Fruit fly (Drosophila melanogaster) whole organism, embryonic: ENCODE data around the gene CG5254.
A peak's percentile ranks its signal among the peaks of the same experiment; 100 is the strongest.

Source experiments
- Adf1 ChIP-seq: fragments of 200-800 bp; sonication (Bioruptor generic); IDR thresholded peaks from 2 replicates; pipeline ENCODE4 v1.3.6; 2022; ENCODE audit warnings: missing biosample characterization, missing genetic modification characterization
- Antp ChIP-seq: fragments of 200-800 bp; sonication (Bioruptor generic); optimal IDR thresholded peaks from 3 replicates; lab custom pipeline; 2016; ENCODE audit warnings: missing biosample characterization, missing genetic modification characterization
- CG10267 ChIP-seq: fragments of 200-800 bp; sonication (Bioruptor generic); optimal IDR thresholded peaks from 2 replicates; lab custom pipeline; 2018; ENCODE audit warnings: missing biosample characterization, mild to moderate bottlenecking, missing genetic modification characterization, moderate library complexity
- CG10431 ChIP-seq: fragments of 200-800 bp; sonication (Bioruptor generic); optimal IDR thresholded peaks from 3 replicates; lab custom pipeline; 2018; ENCODE audit warnings: missing biosample characterization, mild to moderate bottlenecking, missing genetic modification characterization
- CG11504 ChIP-seq: fragments of 200-800 bp; sonication (Bioruptor generic); optimal IDR thresholded peaks from 3 replicates; lab custom pipeline; 2019; ENCODE audit warnings: missing biosample characterization, mild to moderate bottlenecking, missing genetic modification characterization, moderate library complexity
- CG13287 ChIP-seq: fragments of 200-800 bp; sonication (Bioruptor generic); IDR thresholded peaks from 2 replicates; pipeline ENCODE4 v1.3.6; 2022; ENCODE audit warnings: missing biosample characterization, missing genetic modification characterization; ENCODE audit not compliant: partially characterized antibody
- CG13296 ChIP-seq: fragments of 200-800 bp; sonication (Bioruptor generic); optimal IDR thresholded peaks from 3 replicates; lab custom pipeline; 2018; ENCODE audit warnings: missing biosample characterization, mild to moderate bottlenecking, missing genetic modification characterization
- CG14965 ChIP-seq: fragments of 200-800 bp; sonication (Bioruptor generic); optimal IDR thresholded peaks from 2 replicates; lab custom pipeline; 2016; ENCODE audit warnings: missing biosample characterization, missing genetic modification characterization, borderline replicate concordance
- CG16813 ChIP-seq: fragments of 200-800 bp; sonication (Bioruptor generic); IDR thresholded peaks from 3 replicates; pipeline ENCODE4 v1.3.6; 2022; ENCODE audit warnings: missing biosample characterization, missing genetic modification characterization; ENCODE audit not compliant: partially characterized antibody
- CG18599 ChIP-seq: fragments of 200-800 bp; sonication (Bioruptor generic); optimal IDR thresholded peaks from 3 replicates; lab custom pipeline; 2017; ENCODE audit warnings: missing biosample characterization, missing genetic modification characterization, mild to moderate bottlenecking, moderate library complexity, missing genetic modification reagents
- CG3281 ChIP-seq: fragments of 200-800 bp; sonication (Bioruptor generic); optimal IDR thresholded peaks from 3 replicates; lab custom pipeline; 2017; ENCODE audit warnings: missing biosample characterization, mild to moderate bottlenecking, missing genetic modification characterization
- CG8924 ChIP-seq: fragments of 200-800 bp; optimal IDR thresholded peaks from 3 replicates; lab custom pipeline; 2019; ENCODE audit warnings: missing biosample characterization, mild to moderate bottlenecking, missing genetic modification characterization, moderate library complexity
- Chrac-16 ChIP-seq: fragments of 200-800 bp; sonication (Bioruptor generic); optimal IDR thresholded peaks from 3 replicates; lab custom pipeline; 2016; ENCODE audit warnings: missing biosample characterization, missing genetic modification characterization
- Dbx ChIP-seq: fragments of 200-800 bp; sonication (Bioruptor generic); IDR thresholded peaks from 3 replicates; pipeline ENCODE4 v1.3.6; 2022; ENCODE audit warnings: missing biosample characterization, missing genetic modification characterization
- Dip2 ChIP-seq: fragments of 200-800 bp; sonication (Bioruptor generic); IDR thresholded peaks from 2 replicates; pipeline ENCODE4 v1.3.6; 2022; ENCODE audit warnings: missing biosample characterization, missing genetic modification characterization
- Drgx ChIP-seq: fragments of 200-800 bp; sonication (Bioruptor generic); IDR thresholded peaks from 2 replicates; pipeline ENCODE4 v1.3.6; 2022; ENCODE audit warnings: missing biosample characterization, missing genetic modification characterization
- Elba2 ChIP-seq: fragments of 200-800 bp; sonication (Bioruptor generic); optimal IDR thresholded peaks from 3 replicates; lab custom pipeline; 2016; ENCODE audit warnings: missing biosample characterization, missing genetic modification characterization
- HLH54F ChIP-seq: fragments of 200-800 bp; sonication (Bioruptor generic); optimal IDR thresholded peaks from 3 replicates; lab custom pipeline; 2016; ENCODE audit warnings: missing biosample characterization, missing genetic modification characterization
- HmgZ ChIP-seq: fragments of 200-800 bp; sonication (Bioruptor generic); optimal IDR thresholded peaks from 2 replicates; lab custom pipeline; 2018; ENCODE audit warnings: missing biosample characterization, mild to moderate bottlenecking, missing genetic modification characterization
- Hmr ChIP-seq: fragments of 200-800 bp; sonication (Bioruptor generic); optimal IDR thresholded peaks from 3 replicates; lab custom pipeline; 2017; ENCODE audit warnings: mild to moderate bottlenecking, missing biosample characterization, missing genetic modification reagents, missing genetic modification characterization
- Jarid2 ChIP-seq: fragments of 200-800 bp; sonication (Bioruptor generic); optimal IDR thresholded peaks from 3 replicates; lab custom pipeline; 2017; ENCODE audit warnings: mild to moderate bottlenecking, missing biosample characterization, missing genetic modification reagents, missing genetic modification characterization
- Kr ChIP-seq: fragments of 200-800 bp; sonication (Bioruptor generic); optimal IDR thresholded peaks from 2 replicates; lab custom pipeline; 2017; ENCODE audit warnings: missing biosample characterization, mild to moderate bottlenecking, missing genetic modification characterization
- Mrtf ChIP-seq: fragments of 200-800 bp; sonication (Bioruptor generic); IDR thresholded peaks from 3 replicates; pipeline ENCODE4 v1.3.6; 2022; ENCODE audit warnings: missing biosample characterization, missing genetic modification characterization
- NFAT ChIP-seq: fragments of 200-800 bp; sonication (Bioruptor generic); IDR thresholded peaks from 2 replicates; pipeline ENCODE4 v1.3.6; 2022; ENCODE audit warnings: missing biosample characterization, missing genetic modification characterization
- Nf-YA ChIP-seq: fragments of 200-800 bp; sonication (Bioruptor generic); IDR thresholded peaks from 2 replicates; pipeline ENCODE4 v1.3.6; 2022; ENCODE audit warnings: missing biosample characterization, missing genetic modification characterization
- Pdp1 ChIP-seq, 2 experiments: fragments of 200-800 bp; sonication (Bioruptor generic); optimal IDR thresholded peaks; 3 replicates each; lab custom pipeline; 2016; ENCODE audit warnings: missing biosample characterization in 2 of 2, missing genetic modification characterization in 2 of 2, mild to moderate bottlenecking in 1 of 2, moderate library complexity in 1 of 2
- Side ChIP-seq: fragments of 200-800 bp; sonication (Bioruptor generic); optimal IDR thresholded peaks from 2 replicates; lab custom pipeline; 2016; ENCODE audit warnings: missing biosample characterization, missing genetic modification characterization
- chinmo ChIP-seq: fragments of 200-800 bp; sonication (Bioruptor generic); IDR thresholded peaks from 4 replicates; pipeline ENCODE4 v1.3.6; 2022; ENCODE audit warnings: missing biosample characterization, missing genetic modification characterization; ENCODE audit not compliant: partially characterized antibody
- chm ChIP-seq: fragments of 200-800 bp; sonication (Bioruptor generic); IDR thresholded peaks from 2 replicates; pipeline ENCODE4 v1.3.6; 2022; ENCODE audit warnings: missing biosample characterization, missing genetic modification characterization
- ems ChIP-seq: fragments of 200-800 bp; sonication (Bioruptor generic); optimal IDR thresholded peaks from 3 replicates; lab custom pipeline; 2016; ENCODE audit warnings: missing biosample characterization, missing genetic modification characterization
- gcm ChIP-seq: fragments of 200-800 bp; sonication (Bioruptor generic); optimal IDR thresholded peaks from 2 replicates; lab custom pipeline; 2019; ENCODE audit warnings: missing biosample characterization, mild to moderate bottlenecking, missing genetic modification characterization, moderate library complexity
- gcm2 ChIP-seq: fragments of 200-800 bp; sonication (Bioruptor generic); optimal IDR thresholded peaks from 2 replicates; lab custom pipeline; 2016; ENCODE audit warnings: missing biosample characterization, missing genetic modification characterization
- hb ChIP-seq: fragments of 200-800 bp; sonication (Bioruptor generic); IDR thresholded peaks from 3 replicates; pipeline ENCODE4 v1.3.6; 2022; ENCODE audit warnings: missing biosample characterization, missing genetic modification characterization; ENCODE audit not compliant: partially characterized antibody
- hth ChIP-seq: fragments of >200 bp; optimal IDR thresholded peaks from 2 replicates; lab custom pipeline; 2017; ENCODE audit warnings: inconsistent platforms
- knrl ChIP-seq: fragments of 200-800 bp; sonication (Bioruptor generic); IDR thresholded peaks from 3 replicates; pipeline ENCODE4 v1.3.6; 2022; ENCODE audit warnings: missing biosample characterization, missing genetic modification characterization; ENCODE audit not compliant: partially characterized antibody
- lilli ChIP-seq: fragments of 200-800 bp; sonication (Bioruptor generic); optimal IDR thresholded peaks from 3 replicates; lab custom pipeline; 2016; ENCODE audit warnings: missing biosample characterization, missing genetic modification characterization
- mirr ChIP-seq: fragments of 200-800 bp; sonication (Bioruptor generic); optimal IDR thresholded peaks from 3 replicates; lab custom pipeline; 2018; ENCODE audit warnings: missing biosample characterization, mild to moderate bottlenecking, missing genetic modification characterization
- nom ChIP-seq: fragments of 200-800 bp; sonication (Bioruptor generic); optimal IDR thresholded peaks from 2 replicates; lab custom pipeline; 2017; ENCODE audit warnings: missing biosample characterization, missing genetic modification characterization, mild to moderate bottlenecking, moderate library complexity, missing genetic modification reagents
- phol ChIP-seq: fragments of 200-800 bp; sonication (Bioruptor generic); optimal IDR thresholded peaks from 3 replicates; lab custom pipeline; 2018; ENCODE audit warnings: missing biosample characterization, mild to moderate bottlenecking, missing genetic modification characterization, moderate library complexity
- pros ChIP-seq: fragments of 200-800 bp; sonication (Bioruptor generic); optimal IDR thresholded peaks from 3 replicates; lab custom pipeline; 2019; ENCODE audit warnings: missing biosample characterization, mild to moderate bottlenecking, missing genetic modification characterization, moderate library complexity
- ranshi ChIP-seq: fragments of 200-800 bp; sonication (Bioruptor generic); IDR thresholded peaks from 2 replicates; pipeline ENCODE4 v1.3.6; 2022; ENCODE audit warnings: missing biosample characterization, missing genetic modification characterization
- sd ChIP-seq: fragments of 200-800 bp; sonication (Bioruptor generic); optimal IDR thresholded peaks from 3 replicates; lab custom pipeline; 2018; ENCODE audit warnings: missing biosample characterization, mild to moderate bottlenecking, missing genetic modification characterization, moderate library complexity
- toy ChIP-seq: fragments of 200-800 bp; sonication (Bioruptor generic); IDR thresholded peaks from 2 replicates; pipeline ENCODE4 v1.3.6; 2022; ENCODE audit warnings: missing biosample characterization, missing genetic modification characterization
- unc-4 ChIP-seq: fragments of 200-800 bp; sonication (Bioruptor generic); IDR thresholded peaks from 2 replicates; pipeline ENCODE4 v1.3.6; 2022; ENCODE audit warnings: missing biosample characterization, missing genetic modification characterization; ENCODE audit not compliant: partially characterized antibody
- vfl ChIP-seq: fragments of 200-800 bp; sonication (Bioruptor generic); optimal IDR thresholded peaks from 2 replicates; lab custom pipeline; 2016; ENCODE audit warnings: missing biosample characterization, missing genetic modification characterization
- vnd ChIP-seq: fragments of 200-800 bp; sonication (Bioruptor generic); IDR thresholded peaks from 3 replicates; pipeline ENCODE4 v1.3.6; 2022; ENCODE audit warnings: missing biosample characterization, missing genetic modification characterization; ENCODE audit not compliant: partially characterized antibody
- vvl ChIP-seq: fragments of 200-800 bp; sonication (Bioruptor generic); IDR thresholded peaks from 2 replicates; pipeline ENCODE4 v1.3.6; 2022; ENCODE audit warnings: missing biosample characterization, missing genetic modification characterization
- zen2 ChIP-seq: fragments of 200-800 bp; sonication (Bioruptor generic); IDR thresholded peaks from 3 replicates; pipeline ENCODE4 v1.3.6; 2022; ENCODE audit warnings: missing biosample characterization, missing genetic modification characterization; ENCODE audit not compliant: partially characterized antibody
- zfh2 ChIP-seq: fragments of 200-800 bp; sonication (Bioruptor generic); optimal IDR thresholded peaks from 2 replicates; lab custom pipeline; 2016; ENCODE audit warnings: missing biosample characterization, missing genetic modification characterization

Gene CG5254

DNA sequence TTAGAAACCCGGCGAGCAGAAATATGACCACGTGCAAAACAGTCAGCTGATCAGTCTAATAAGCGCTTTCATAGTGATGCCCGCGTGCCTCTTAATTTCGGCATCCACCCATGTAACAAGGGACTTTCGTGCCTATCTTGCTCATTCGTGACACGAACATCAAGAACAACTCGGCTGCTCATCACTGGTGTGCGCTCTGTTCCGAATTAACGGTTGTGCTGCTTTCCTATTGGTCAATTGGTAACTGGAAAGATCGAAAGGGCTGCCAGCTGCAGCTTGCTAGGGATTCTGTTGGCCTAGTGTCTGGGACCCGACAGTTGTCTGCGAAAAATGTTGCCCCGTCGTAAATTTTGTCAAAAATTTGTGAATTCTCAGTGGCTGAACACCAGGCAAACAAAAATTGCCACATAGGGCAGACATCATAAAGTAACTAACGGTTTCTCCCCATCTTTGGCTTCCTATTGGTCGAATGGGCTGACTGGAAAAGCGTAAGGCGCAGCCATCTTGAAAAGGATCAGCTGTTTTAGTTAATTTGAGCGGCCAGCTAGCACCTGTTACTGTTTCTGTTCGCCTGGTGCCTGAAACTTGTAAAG lies 46.3 kb downstream of the CG5254 start (continued):
- TF ChIP-seq vnd (GFP tag; lab: Robert Waterston, UW) (peak; percentile 89), vfl (peak; percentile 17), pros (peak; percentile 90), chinmo (peak; percentile 96), Jarid2 (GFP tag; lab: Kevin White, UChicago) (no peak), Nf-YA (GFP tag; lab: Robert Waterston, UW) (peak; percentile 76), Dip2 (GFP tag; lab: Robert Waterston, UW) (no peak), hth (lab: Kevin White, UChicago) (no peak), vvl (GFP tag; lab: Robert Waterston, UW) (peak; percentile 46), CG14965 (GFP tag; lab: Kevin White, UChicago) (no peak), zfh2 (GFP tag; lab: Kevin White, UChicago) (peak; percentile 8), hb (GFP tag; lab: Robert Waterston, UW) (peak; percentile 88), ems (GFP tag; lab: Kevin White, UChicago) (no peak), NFAT (GFP tag; lab: Robert Waterston, UW) (peak; percentile 8; the same call in 1 of the 2 replicates), CG10431 (peak; percentile 6), HmgZ (tag; lab: Kevin White, UChicago) (peak; percentile 40), CG10267 (tag; lab: Kevin White, UChicago) (peak; percentile 26), Elba2 (GFP tag; lab: Kevin White, UChicago) (peak; percentile 99), CG16813 (GFP tag; lab: Robert Waterston, UW) (peak; percentile 94), sd (tag; lab: Kevin White, UChicago) (peak; percentile 75), CG3281 (GFP tag; lab: Kevin White, UChicago) (peak; percentile 15), knrl (GFP tag; lab: Robert Waterston, UW) (peak; percentile 88), gcm2 (no peak), CG11504 (no peak), CG13296 (GFP tag; lab: Kevin White, UChicago) (peak; percentile 8), toy (GFP tag; lab: Robert Waterston, UW) (no peak), lilli (peak; percentile 35), unc-4 (GFP tag; lab: Robert Waterston, UW) (peak; percentile 93), chm (peak; percentile 37; the same call in 1 of the 2 replicates), nom (peak; percentile 38), CG18599 (GFP tag; lab: Kevin White, UChicago) (peak; percentile 21), gcm (GFP tag; lab: Kevin White, UChicago) (peak; percentile 18), CG8924 (tag; lab: Kevin White, UChicago) (peak; percentile 10), Side (GFP tag; lab: Kevin White, UChicago) (peak; percentile 32), Pdp1 (GFP tag; optimal IDR thresholded peaks at IDR 0.05; lab: Kevin White, UChicago) (peak in 1 of 2 experiments; percentile 90), mirr (GFP tag; lab: Kevin White, UChicago) (peak; percentile 30), ranshi (GFP tag; lab: Robert Waterston, UW) (0 out of 2 replicates have a peak, but pooled peaks have one; percentile 15), Adf1 (GFP tag; lab: Robert Waterston, UW) (no peak), Chrac-16 (GFP tag; lab: Kevin White, UChicago) (no peak), CG13287 (GFP tag; lab: Robert Waterston, UW) (peak; percentile 98), zen2 (GFP tag; lab: Robert Waterston, UW) (peak; percentile 98), Kr (GFP tag; lab: Kevin White, UChicago) (peak; percentile 98), Antp (GFP tag; lab: Kevin White, UChicago) (no peak), Hmr (GFP tag; lab: Kevin White, UChicago) (peak; percentile 90), HLH54F (peak; percentile 21), phol (tag; lab: Kevin White, UChicago) (peak; percentile 91), Mrtf (GFP tag; lab: Robert Waterston, UW) (no peak), Dbx (GFP tag; lab: Robert Waterston, UW) (no peak), Drgx (GFP tag; lab: Robert Waterston, UW) (peak; percentile 37)
